Worm (Caenorhabditis elegans) whole organism, mixed stage, embryonic: Measurements from ENCODE around the gene F29G6.1.

Source experiments
- M03D4.4 ChIP-seq: sonication (generic microtip); optimal IDR thresholded peaks from 2 replicates; lab custom pipeline; 2017; ENCODE audit warnings: mild to moderate bottlenecking, missing genetic modification characterization, missing compliant biosample characterization
- blmp-1 ChIP-seq: fragments of 150-350 bp; optimal IDR thresholded peaks from 2 replicates; lab custom pipeline; 2014; ENCODE audit warnings: missing biosample characterization, missing genetic modification characterization
- cnd-1 ChIP-seq: fragments of 200-800 bp; sonication (Bioruptor generic); optimal IDR thresholded peaks from 2 replicates; lab custom pipeline; 2018; ENCODE audit warnings: mild to moderate bottlenecking, missing genetic modification characterization, missing compliant biosample characterization
- lin-13 ChIP-seq: fragments of 150-350 bp; optimal IDR thresholded peaks from 2 replicates; lab custom pipeline; 2014; ENCODE audit warnings: missing biosample characterization, missing genetic modification characterization
- lsy-2 ChIP-seq: fragments of 150-350 bp; optimal IDR thresholded peaks from 2 replicates; lab custom pipeline; 2014; ENCODE audit warnings: missing biosample characterization, missing genetic modification characterization
- mep-1 ChIP-seq: fragments of 150-350 bp; optimal IDR thresholded peaks from 2 replicates; lab custom pipeline; 2017; ENCODE audit warnings: missing biosample characterization, missing genetic modification reagents, missing genetic modification characterization, inconsistent platforms
- nhr-12 ChIP-seq: fragments of 150-350 bp; optimal IDR thresholded peaks from 2 replicates; lab custom pipeline; 2014; ENCODE audit warnings: missing biosample characterization, missing genetic modification characterization
- nhr-237 ChIP-seq: fragments of 150-350 bp; optimal IDR thresholded peaks from 2 replicates; lab custom pipeline; 2014; ENCODE audit warnings: missing biosample characterization, missing genetic modification characterization
- nhr-76 ChIP-seq: sonication (generic microtip); optimal IDR thresholded peaks from 2 replicates; lab custom pipeline; 2017; ENCODE audit warnings: missing biosample characterization, missing genetic modification characterization
- snpc-4 ChIP-seq: fragments of 150-350 bp; optimal IDR thresholded peaks from 2 replicates; lab custom pipeline; 2014; ENCODE audit warnings: missing biosample characterization, missing genetic modification characterization
- tbx-8 ChIP-seq: fragments of 200-800 bp; sonication (Bioruptor generic); optimal IDR thresholded peaks from 2 replicates; lab custom pipeline; 2018; ENCODE audit warnings: mild to moderate bottlenecking, missing genetic modification characterization, moderate library complexity, missing compliant biosample characterization
- unc-120 ChIP-seq: sonication (generic microtip); optimal IDR thresholded peaks from 2 replicates; lab custom pipeline; 2017; ENCODE audit warnings: missing genetic modification characterization, missing compliant biosample characterization; ENCODE audit not compliant: poor library complexity, severe bottlenecking
- unc-39 ChIP-seq: fragments of 150-350 bp; optimal IDR thresholded peaks from 2 replicates; lab custom pipeline; 2014; ENCODE audit warnings: missing biosample characterization, missing genetic modification characterization
- zip-8 ChIP-seq: fragments of 150-350 bp; optimal IDR thresholded peaks from 2 replicates; lab custom pipeline; 2014; ENCODE audit warnings: missing biosample characterization, missing genetic modification characterization

DNA sequence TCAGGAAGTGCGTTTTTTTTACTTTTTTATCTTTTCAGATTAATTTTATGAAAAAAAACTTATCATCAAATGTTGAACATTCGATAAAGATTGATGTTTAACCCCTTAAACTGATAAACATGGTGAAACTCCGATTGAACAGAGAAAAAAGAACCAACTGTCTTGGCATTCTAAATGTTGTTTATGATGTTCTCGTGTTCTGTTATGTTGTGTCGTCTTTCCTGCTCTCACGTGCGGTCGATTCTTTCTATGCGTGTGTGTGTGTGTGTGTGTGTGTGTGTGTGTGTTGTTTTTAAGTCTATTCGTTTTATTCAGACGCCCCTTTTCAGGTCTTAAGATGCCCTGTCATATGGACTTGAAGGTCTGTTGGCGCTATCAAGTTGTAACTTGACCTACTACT lies 32.5 kb upstream of the F29G6.1 start:
- TF ChIP-seq nhr-12 (no peak), unc-39 (tag; lab: Kevin White, UChicago) (no peak), tbx-8 (GFP tag; lab: Kevin White, UChicago) (no peak), snpc-4 (tag; lab: Kevin White, UChicago) (no peak), lsy-2 (tag; lab: Kevin White, UChicago) (no peak), cnd-1 (tag; lab: Kevin White, UChicago) (no peak), lin-13 (no peak), mep-1 (no peak), M03D4.4 (tag; lab: Kevin White, UChicago) (no peak), blmp-1 (tag; lab: Kevin White, UChicago) (no peak), zip-8 (tag; lab: Kevin White, UChicago) (no peak), nhr-76 (tag; lab: Kevin White, UChicago) (no peak), unc-120 (no peak), nhr-237 (tag; lab: Kevin White, UChicago) (no peak)
